Worm (Caenorhabditis elegans) whole organism, young adult: ENCODE data around the gene rps-9.

Source experiments
- B0019.2 ChIP-seq: fragments of 200-800 bp; sonication (Bioruptor generic); conservative IDR thresholded peaks from 2 replicates; pipeline ENCODE4 v1.3.6; 2022; ENCODE audit warnings: missing genetic modification reagents, missing genetic modification characterization, missing compliant biosample characterization
- B0035.1 ChIP-seq: sonication (generic microtip); optimal IDR thresholded peaks from 2 replicates; lab custom pipeline; 2016; ENCODE audit warnings: missing genetic modification characterization, mild to moderate bottlenecking, missing compliant biosample characterization, missing genotype, missing genetic modification reagents
- B0261.1 ChIP-seq: sonication (generic microtip); optimal IDR thresholded peaks from 2 replicates; lab custom pipeline; 2016; ENCODE audit warnings: mild to moderate bottlenecking, missing genetic modification characterization, moderate library complexity, missing compliant biosample characterization
- C17E4.6 ChIP-seq: fragments of 200-800 bp; sonication (Bioruptor generic); IDR thresholded peaks from 2 replicates; pipeline ENCODE4 v1.3.6; 2022; ENCODE audit warnings: missing genetic modification reagents, missing genetic modification characterization, missing compliant biosample characterization
- F49E8.2 ChIP-seq: sonication (generic microtip); optimal IDR thresholded peaks from 3 replicates; lab custom pipeline; 2017; ENCODE audit warnings: missing genetic modification characterization, mild to moderate bottlenecking, missing compliant biosample characterization, antibody characterized with exemption, moderate library complexity; ENCODE audit not compliant: insufficient read depth
- F55B11.4 ChIP-seq: sonication (generic microtip); optimal IDR thresholded peaks from 2 replicates; lab custom pipeline; 2016; ENCODE audit warnings: missing compliant biosample characterization, missing genetic modification characterization, borderline replicate concordance; ENCODE audit not compliant: insufficient read depth
- K11D2.4 ChIP-seq: fragments of 200-800 bp; sonication (Bioruptor generic); IDR thresholded peaks from 2 replicates; pipeline ENCODE4 v1.3.6; 2022; ENCODE audit warnings: missing genetic modification reagents, missing genetic modification characterization, missing compliant biosample characterization
- T07F8.4 ChIP-seq: sonication (generic microtip); optimal IDR thresholded peaks from 2 replicates; lab custom pipeline; 2016; ENCODE audit warnings: mild to moderate bottlenecking, missing genetic modification characterization, moderate library complexity, missing compliant biosample characterization
- Y56A3A.18 ChIP-seq: fragments of 200-800 bp; sonication (Bioruptor generic); IDR thresholded peaks from 2 replicates; pipeline ENCODE4 v1.3.6; 2022; ENCODE audit warnings: missing genetic modification reagents, missing genetic modification characterization, missing compliant biosample characterization
- Y79H2A.3 ChIP-seq: fragments of 200-800 bp; sonication (Bioruptor generic); conservative IDR thresholded peaks from 2 replicates; pipeline ENCODE4 v1.3.6; 2022; ENCODE audit warnings: missing genetic modification reagents, missing genetic modification characterization, missing compliant biosample characterization
- ZK185.1 ChIP-seq: sonication (generic microtip); optimal IDR thresholded peaks from 2 replicates; lab custom pipeline; 2016; ENCODE audit warnings: mild to moderate bottlenecking, missing genetic modification characterization, missing compliant biosample characterization; ENCODE audit not compliant: poor library complexity, severe bottlenecking
- akir-1 ChIP-seq: fragments of 200-800 bp; sonication (Bioruptor generic); optimal IDR thresholded peaks from 2 replicates; lab custom pipeline; 2018; ENCODE audit warnings: mild to moderate bottlenecking, missing genetic modification characterization, moderate library complexity, missing compliant biosample characterization
- ama-1 ChIP-seq, 3 experiments: fragments of 150-350 bp in 1 of 3; sonication (generic microtip) in 2 of 3; optimal IDR thresholded peaks; 2 replicates each; lab custom pipeline; 2014 to 2018; ENCODE audit warnings: missing biosample characterization in 2 of 3, missing genetic modification characterization in 2 of 3, missing genetic modification reagents in 2 of 3
- aptf-2 ChIP-seq: fragments of 200-800 bp; sonication (Bioruptor generic); conservative IDR thresholded peaks from 2 replicates; pipeline ENCODE4 v1.3.6; 2022; ENCODE audit warnings: missing genetic modification reagents, missing genetic modification characterization, missing compliant biosample characterization
- aptf-3 ChIP-seq: fragments of 200-800 bp; sonication (Bioruptor generic); IDR thresholded peaks from 2 replicates; pipeline ENCODE4 v1.3.6; 2022; ENCODE audit warnings: missing genetic modification characterization, missing compliant biosample characterization
- athp-1 ChIP-seq: sonication (generic microtip); optimal IDR thresholded peaks from 2 replicates; lab custom pipeline; 2017; ENCODE audit warnings: mild to moderate bottlenecking, missing genetic modification characterization, missing compliant biosample characterization
- attf-3 ChIP-seq: fragments of 200-800 bp; sonication (Bioruptor generic); conservative IDR thresholded peaks from 2 replicates; pipeline ENCODE4 v1.3.6; 2022; ENCODE audit warnings: missing genetic modification reagents, missing genetic modification characterization, missing compliant biosample characterization
- bed-1 ChIP-seq: fragments of 200-800 bp; sonication (Bioruptor generic); IDR thresholded peaks from 2 replicates; pipeline ENCODE4 v1.3.6; 2022; ENCODE audit warnings: missing genetic modification reagents, missing genetic modification characterization, missing compliant biosample characterization
- bed-2 ChIP-seq: fragments of 200-800 bp; sonication (Bioruptor generic); IDR thresholded peaks from 2 replicates; pipeline ENCODE4 v1.3.6; 2022; ENCODE audit warnings: missing genetic modification reagents, missing genetic modification characterization, missing compliant biosample characterization
- ceh-100 ChIP-seq: fragments of 200-800 bp; sonication (Bioruptor generic); IDR thresholded peaks from 2 replicates; pipeline ENCODE4 v1.3.6; 2022; ENCODE audit warnings: missing genetic modification reagents, missing genetic modification characterization, missing compliant biosample characterization
- ceh-91 ChIP-seq: fragments of 200-800 bp; sonication (Bioruptor generic); IDR thresholded peaks from 2 replicates; pipeline ENCODE4 v1.3.6; 2022; ENCODE audit warnings: missing genetic modification reagents, missing genetic modification characterization, missing compliant biosample characterization
- chd-7 ChIP-seq: sonication (generic microtip); optimal IDR thresholded peaks from 2 replicates; lab custom pipeline; 2016; ENCODE audit warnings: mild to moderate bottlenecking, missing genetic modification characterization, moderate library complexity, missing compliant biosample characterization
- dpl-1 ChIP-seq: fragments of 150-350 bp; optimal IDR thresholded peaks from 2 replicates; lab custom pipeline; 2014; ENCODE audit warnings: missing biosample characterization, missing genetic modification reagents, missing genetic modification characterization
- efl-1 ChIP-seq: fragments of 150-350 bp; optimal IDR thresholded peaks from 2 replicates; lab custom pipeline; 2014; ENCODE audit warnings: missing biosample characterization, missing genetic modification reagents, missing genetic modification characterization
- egl-44 ChIP-seq: fragments of 200-800 bp; sonication (Bioruptor generic); IDR thresholded peaks from 2 replicates; pipeline ENCODE4 v1.3.6; 2022; ENCODE audit warnings: missing genetic modification reagents, missing genetic modification characterization, missing compliant biosample characterization
- ets-4 ChIP-seq: fragments of 200-800 bp; sonication (Bioruptor generic); optimal IDR thresholded peaks from 2 replicates; lab custom pipeline; 2018; ENCODE audit warnings: mild to moderate bottlenecking, missing genetic modification characterization, missing compliant biosample characterization
- gei-17 ChIP-seq: fragments of 200-800 bp; sonication (Bioruptor generic); optimal IDR thresholded peaks from 2 replicates; lab custom pipeline; 2018; ENCODE audit warnings: mild to moderate bottlenecking, missing genetic modification characterization, missing compliant biosample characterization
- lag-1 ChIP-seq: fragments of 200-800 bp; sonication (Bioruptor generic); IDR thresholded peaks from 2 replicates; pipeline ENCODE4 v1.3.6; 2022; ENCODE audit warnings: missing genetic modification reagents, missing genetic modification characterization, missing compliant biosample characterization
- lin-35 ChIP-seq, 3 experiments: fragments of 150-350 bp in 2 of 3; sonication (generic microtip) in 1 of 3; optimal IDR thresholded peaks; 2 replicates each; lab custom pipeline; 2014 to 2018; ENCODE audit warnings: missing biosample characterization in 3 of 3, missing genetic modification characterization in 3 of 3, missing genetic modification reagents in 3 of 3
- lin-40 ChIP-seq: sonication (generic microtip); optimal IDR thresholded peaks from 2 replicates; lab custom pipeline; 2016; ENCODE audit warnings: missing genetic modification characterization, mild to moderate bottlenecking, missing compliant biosample characterization, missing genotype, missing genetic modification reagents
- madf-10 ChIP-seq: sonication (generic microtip); optimal IDR thresholded peaks from 2 replicates; lab custom pipeline; 2016; ENCODE audit warnings: mild to moderate bottlenecking, missing genetic modification characterization, missing compliant biosample characterization
- mes-4 ChIP-seq: sonication (generic microtip); optimal IDR thresholded peaks from 2 replicates; lab custom pipeline; 2016; ENCODE audit warnings: missing genotype, missing genetic modification characterization, missing compliant biosample characterization
- nhr-120 ChIP-seq: fragments of 200-800 bp; sonication (Bioruptor generic); IDR thresholded peaks from 2 replicates; pipeline ENCODE4 v1.3.6; 2022; ENCODE audit warnings: missing genetic modification characterization, missing compliant biosample characterization
- nhr-80 ChIP-seq: sonication (generic microtip); optimal IDR thresholded peaks from 2 replicates; lab custom pipeline; 2016; ENCODE audit warnings: missing genetic modification characterization, missing compliant biosample characterization
- rcor-1 ChIP-seq: fragments of 200-800 bp; sonication (Bioruptor generic); IDR thresholded peaks from 2 replicates; pipeline ENCODE4 v1.3.6; 2022; ENCODE audit warnings: missing genetic modification reagents, missing genetic modification characterization, missing compliant biosample characterization
- repo-1 ChIP-seq: sonication (generic microtip); optimal IDR thresholded peaks from 2 replicates; lab custom pipeline; 2017; ENCODE audit warnings: mild to moderate bottlenecking, missing genetic modification characterization, missing compliant biosample characterization
- sdz-38 ChIP-seq: sonication (generic microtip); optimal IDR thresholded peaks from 2 replicates; lab custom pipeline; 2016; ENCODE audit warnings: missing genotype, missing genetic modification characterization, missing compliant biosample characterization
- snpc-1.1 ChIP-seq: sonication (generic microtip); optimal IDR thresholded peaks from 2 replicates; lab custom pipeline; 2017; ENCODE audit warnings: missing genetic modification characterization, mild to moderate bottlenecking, missing compliant biosample characterization, antibody characterized with exemption, moderate library complexity, missing genotype, missing genetic modification reagents; ENCODE audit not compliant: insufficient read depth
- snpc-3.4 ChIP-seq: sonication (generic microtip); optimal IDR thresholded peaks from 2 replicates; lab custom pipeline; 2017; ENCODE audit warnings: missing genetic modification characterization, mild to moderate bottlenecking, missing compliant biosample characterization, antibody characterized with exemption, moderate library complexity, missing genotype, missing genetic modification reagents
- somi-1 ChIP-seq: fragments of 200-800 bp; sonication (Bioruptor generic); optimal IDR thresholded peaks from 2 replicates; lab custom pipeline; 2018; ENCODE audit warnings: mild to moderate bottlenecking, missing genetic modification characterization, missing compliant biosample characterization
- unc-130 ChIP-seq: sonication (generic microtip); optimal IDR thresholded peaks from 2 replicates; lab custom pipeline; 2016; ENCODE audit warnings: missing genetic modification reagents, missing genetic modification characterization, missing compliant biosample characterization
- zfh-2 ChIP-seq: fragments of 200-800 bp; sonication (Bioruptor generic); conservative IDR thresholded peaks from 2 replicates; pipeline ENCODE4 v1.3.6; 2022; ENCODE audit warnings: missing genetic modification reagents, missing genetic modification characterization, missing compliant biosample characterization
- zim-3 ChIP-seq: sonication (generic microtip); optimal IDR thresholded peaks from 2 replicates; lab custom pipeline; 2017; ENCODE audit warnings: mild to moderate bottlenecking, missing genetic modification characterization, moderate library complexity, missing compliant biosample characterization
- ztf-22 ChIP-seq: fragments of 200-800 bp; sonication (Bioruptor generic); optimal IDR thresholded peaks from 2 replicates; lab custom pipeline; 2018; ENCODE audit warnings: mild to moderate bottlenecking, missing genetic modification characterization, moderate library complexity, missing compliant biosample characterization
- ztf-25 ChIP-seq: fragments of 200-800 bp; sonication (Bioruptor generic); IDR thresholded peaks from 2 replicates; pipeline ENCODE4 v1.3.6; 2022; ENCODE audit warnings: missing genetic modification reagents, missing genetic modification characterization, missing compliant biosample characterization
- ztf-26 ChIP-seq: sonication (generic microtip); optimal IDR thresholded peaks from 2 replicates; lab custom pipeline; 2017; ENCODE audit warnings: missing genetic modification characterization, missing compliant biosample characterization
- ztf-28 ChIP-seq: fragments of 200-800 bp; sonication (Bioruptor generic); IDR thresholded peaks from 2 replicates; pipeline ENCODE4 v1.3.6; 2022; ENCODE audit warnings: missing genetic modification reagents, missing genetic modification characterization, missing compliant biosample characterization

Gene rps-9

ce11 chrII:11105981-11106711 is 20.0 kb downstream of the rps-9 start, which contains the start of gene nasp-1 (continued):
- TF ChIP-seq B0035.1 (tag; lab: Kevin White, UChicago) (no peak), ama-1 (optimal IDR thresholded peaks at IDR 0.05; lab: Kevin White, UChicago) (no peak), ama-1 (GFP tag; optimal IDR thresholded peaks at IDR 0.05; lab: Kevin White, UChicago) (no peak), F55B11.4 (tag; lab: Kevin White, UChicago) (no peak), ZK185.1 (tag; lab: Kevin White, UChicago) (no peak), ztf-28 (GFP tag; lab: Robert Waterston, UW) (no peak), snpc-3.4 (tag; lab: Kevin White, UChicago) (peak; percentile 67), ceh-91 (GFP tag; lab: Robert Waterston, UW) (peak; percentile 58; the same call in 1 of the 2 replicates), ceh-100 (GFP tag; lab: Robert Waterston, UW) (no peak), nhr-120 (GFP tag; lab: Robert Waterston, UW) (no peak), F49E8.2 (tag; lab: Kevin White, UChicago) (peak; percentile 50), akir-1 (GFP tag; lab: Kevin White, UChicago) (no peak), Y56A3A.18 (GFP tag; lab: Robert Waterston, UW) (no peak), zfh-2 (GFP tag; lab: Robert Waterston, UW) (no peak), gei-17 (GFP tag; lab: Kevin White, UChicago) (no peak), bed-1 (GFP tag; lab: Robert Waterston, UW) (no peak), attf-3 (GFP tag; lab: Robert Waterston, UW) (no peak), ztf-26 (tag; lab: Kevin White, UChicago) (no peak), lag-1 (GFP tag; lab: Robert Waterston, UW) (no peak), snpc-1.1 (tag; lab: Kevin White, UChicago) (no peak), lin-40 (tag; lab: Kevin White, UChicago) (no peak), efl-1 (peak; percentile 94), athp-1 (no peak), aptf-2 (GFP tag; lab: Robert Waterston, UW) (no peak), unc-130 (GFP tag; lab: Kevin White, UChicago) (no peak), ets-4 (no peak), rcor-1 (GFP tag; lab: Robert Waterston, UW) (0 out of 2 replicates have a peak, but pooled peaks have one; percentile 6), repo-1 (tag; lab: Kevin White, UChicago) (no peak), K11D2.4 (GFP tag; lab: Robert Waterston, UW) (no peak), chd-7 (tag; lab: Kevin White, UChicago) (no peak), somi-1 (GFP tag; lab: Kevin White, UChicago) (no peak), B0019.2 (GFP tag; lab: Robert Waterston, UW) (no peak), aptf-3 (GFP tag; lab: Robert Waterston, UW) (no peak), zim-3 (tag; lab: Kevin White, UChicago) (no peak), bed-2 (GFP tag; lab: Robert Waterston, UW) (no peak), B0261.1 (tag; lab: Kevin White, UChicago) (no peak), sdz-38 (tag; lab: Kevin White, UChicago) (no peak), lin-35 (GFP tag; optimal IDR thresholded peaks at IDR 0.05; lab: Kevin White, UChicago) (peak in 1 of 3 experiments; percentile 3), dpl-1 (GFP tag; lab: Kevin White, UChicago) (peak; percentile 83), mes-4 (tag; lab: Kevin White, UChicago) (no peak), madf-10 (tag; lab: Kevin White, UChicago) (no peak), C17E4.6 (GFP tag; lab: Robert Waterston, UW) (no peak), nhr-80 (tag; lab: Kevin White, UChicago) (no peak), ztf-22 (no peak), Y79H2A.3 (GFP tag; lab: Robert Waterston, UW) (no peak), egl-44 (GFP tag; lab: Robert Waterston, UW) (no peak), ztf-25 (no peak), T07F8.4 (no peak)
